Worm (Caenorhabditis elegans): ENCODE measurements around the gene F44E7.5.

The F44E7.5 gene

ce11 chrV:5746237-5746636, 34.5 kb downstream of the F44E7.5 start:
- peak; percentile 60 for TF ChIP-seq ces-1 (GFP tag; optimal IDR thresholded peaks at IDR 0.05)
- no peak for TF ChIP-seq unc-120 (tag; optimal IDR thresholded peaks at IDR 0.05; ENCODE audit: poor library complexity, severe bottlenecking)

- TF ChIP-seq lin-13 (tag; optimal IDR thresholded peaks at IDR 0.05), result no peak
- no peak for TF ChIP-seq tbx-8 (GFP tag; optimal IDR thresholded peaks at IDR 0.05)
- TF ChIP-seq mls-2 (tag; optimal IDR thresholded peaks at IDR 0.05), result no peak
- TF ChIP-seq drap-1 (GFP tag; optimal IDR thresholded peaks at IDR 0.05), result no peak
- TF ChIP-seq blmp-1 (tag; optimal IDR thresholded peaks at IDR 0.05), result no peak
- no peak for TF ChIP-seq flh-1 (GFP tag; optimal IDR thresholded peaks at IDR 0.05)
- no peak for TF ChIP-seq sptf-1 (tag; optimal IDR thresholded peaks at IDR 0.05)
- no peak for TF ChIP-seq mab-5 (tag; optimal IDR thresholded peaks at IDR 0.05)
- no peak for TF ChIP-seq unc-39 (tag; optimal IDR thresholded peaks at IDR 0.05)
- no peak for TF ChIP-seq bed-3 (GFP tag; optimal IDR thresholded peaks at IDR 0.05)
- no peak for TF ChIP-seq unc-120 (tag; optimal IDR thresholded peaks at IDR 0.05; ENCODE audit: poor library complexity, severe bottlenecking)
- no peak for TF ChIP-seq ces-1 (GFP tag; optimal IDR thresholded peaks at IDR 0.05)
- no peak for TF ChIP-seq ham-2 (GFP tag; optimal IDR thresholded peaks at IDR 0.05)
- no peak for TF ChIP-seq hlh-1 (tag; optimal IDR thresholded peaks at IDR 0.05)
Measured at ce11 chrV:5741237-5741636, 39.5 kb downstream of the F44E7.5 start.

ce11 chrV:5739438-5739837, 41.3 kb downstream of the F44E7.5 start:
- TF ChIP-seq lsy-2 (tag; optimal IDR thresholded peaks at IDR 0.05) (no peak), mab-5 (tag; optimal IDR thresholded peaks at IDR 0.05) (no peak), lin-13 (tag; optimal IDR thresholded peaks at IDR 0.05) (no peak), M03D4.4 (tag; optimal IDR thresholded peaks at IDR 0.05) (no peak), elt-1 (tag; optimal IDR thresholded peaks at IDR 0.05; ENCODE audit: borderline replicate concordance, insufficient read depth) (no peak), zip-8 (tag; optimal IDR thresholded peaks at IDR 0.05) (no peak)

- TF ChIP-seq flh-1 (GFP tag; optimal IDR thresholded peaks at IDR 0.05), result no peak
- no peak for TF ChIP-seq ceh-43 (GFP tag; optimal IDR thresholded peaks at IDR 0.05)
- no peak for TF ChIP-seq unc-120 (tag; optimal IDR thresholded peaks at IDR 0.05; ENCODE audit: poor library complexity, severe bottlenecking)
- no peak for TF ChIP-seq mab-5 (tag; optimal IDR thresholded peaks at IDR 0.05)
- no peak for TF ChIP-seq nhr-76 (tag; optimal IDR thresholded peaks at IDR 0.05)
- no peak for TF ChIP-seq lsy-2 (tag; optimal IDR thresholded peaks at IDR 0.05)
- TF ChIP-seq mls-2 (tag; optimal IDR thresholded peaks at IDR 0.05), result no peak
- no peak for TF ChIP-seq cnd-1 (tag; optimal IDR thresholded peaks at IDR 0.05)
- TF ChIP-seq sptf-1 (tag; optimal IDR thresholded peaks at IDR 0.05), result no peak
- TF ChIP-seq pha-4 (tag; optimal IDR thresholded peaks at IDR 0.05), result no peak
- no peak for TF ChIP-seq bed-3 (GFP tag; optimal IDR thresholded peaks at IDR 0.05)
- TF ChIP-seq lin-13 (tag; optimal IDR thresholded peaks at IDR 0.05), result no peak
- no peak for TF ChIP-seq elt-1 (tag; optimal IDR thresholded peaks at IDR 0.05; ENCODE audit: borderline replicate concordance, insufficient read depth)
- TF ChIP-seq hlh-1 (tag; optimal IDR thresholded peaks at IDR 0.05), result no peak
- no peak for TF ChIP-seq M03D4.4 (tag; optimal IDR thresholded peaks at IDR 0.05)
Measured at ce11 chrV:5736068-5736467, 44.7 kb downstream of the F44E7.5 start, which contains the start of gene K09H11.6. K09H11.6 (minus strand) TSS chrV:5736168.

ce11 chrV:5730783-5731182, 49.9 kb downstream of the F44E7.5 start, which contains the start of gene K09H11.15:
K09H11.15 (minus strand) TSS chrV:5730883.
- TF ChIP-seq ces-1 (GFP tag; optimal IDR thresholded peaks at IDR 0.05) (no peak), ceh-39 (tag; optimal IDR thresholded peaks at IDR 0.05) (no peak)
